Fruit fly (Drosophila melanogaster): ENCODE results near the gene Lcp65Ad.

Lcp65Ad gene

DNA sequence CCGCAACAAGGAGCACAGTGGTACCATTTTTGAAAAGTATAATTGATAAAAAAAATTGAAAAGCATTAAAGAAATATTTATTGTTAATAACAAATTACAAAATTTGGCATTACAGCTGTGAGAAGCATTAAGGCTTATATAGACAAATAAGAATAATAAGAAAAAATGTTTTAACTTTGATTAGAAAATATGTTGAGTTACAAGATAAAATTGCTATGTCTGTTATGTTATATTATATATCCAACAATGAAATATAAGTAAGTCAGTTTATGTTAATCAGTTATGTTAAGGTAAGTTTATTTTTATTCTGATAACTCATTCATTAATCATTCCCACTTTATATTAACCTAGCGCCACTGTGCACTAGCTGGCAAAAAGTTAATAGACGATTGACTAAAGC, 16.7 kb downstream of the Lcp65Ad start:
- TF ChIP-seq Dll (optimal IDR thresholded peaks at IDR 0.05) (no peak), CG8478 (optimal IDR thresholded peaks at IDR 0.05) (no peak), pan (optimal IDR thresholded peaks at IDR 0.05) (no peak), usp (GFP tag; optimal IDR thresholded peaks at IDR 0.05) (no peak), EcR (GFP tag; optimal IDR thresholded peaks at IDR 0.05) (no peak), psq (optimal IDR thresholded peaks at IDR 0.05) (no peak)

DNA sequence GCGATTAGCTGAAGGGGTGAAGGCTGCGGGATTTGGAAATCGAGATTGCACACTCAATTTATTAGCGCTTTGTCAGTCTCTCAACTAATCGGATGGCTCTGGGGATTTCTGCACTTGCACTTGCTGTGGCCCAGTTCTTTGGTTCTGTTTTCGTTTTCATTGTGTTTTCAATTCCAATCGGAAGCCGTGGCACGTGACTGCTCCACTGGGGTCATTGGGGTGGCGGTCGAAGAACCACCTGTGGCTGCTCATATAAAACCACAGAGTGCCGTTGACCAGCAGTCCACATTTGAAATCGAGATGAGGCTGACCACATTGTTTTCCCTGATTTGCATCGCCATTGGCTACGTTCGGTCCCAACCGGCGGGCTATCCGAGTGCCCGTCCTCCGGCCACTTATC, 17.3 kb downstream of the Lcp65Ad start, which contains the start of gene Cpr65Az:
TSS of gene Cpr65Az (plus strand) at position 301 of the 400 bp plus-strand sequence.
- no peak for TF ChIP-seq CG8478 (optimal IDR thresholded peaks at IDR 0.05)
- no peak for TF ChIP-seq usp (GFP tag; optimal IDR thresholded peaks at IDR 0.05)
- TF ChIP-seq Dll (optimal IDR thresholded peaks at IDR 0.05), result no peak
- no peak for TF ChIP-seq EcR (GFP tag; optimal IDR thresholded peaks at IDR 0.05)
- TF ChIP-seq pan (optimal IDR thresholded peaks at IDR 0.05), result no peak
- no peak for TF ChIP-seq psq (optimal IDR thresholded peaks at IDR 0.05)

dm6 chr3L:6161997-6162396, 18.8 kb downstream of the Lcp65Ad start:
- TF ChIP-seq Dll (optimal IDR thresholded peaks at IDR 0.05) (no peak), pan (optimal IDR thresholded peaks at IDR 0.05) (no peak), EcR (GFP tag; optimal IDR thresholded peaks at IDR 0.05) (no peak), psq (optimal IDR thresholded peaks at IDR 0.05) (no peak), CG8478 (optimal IDR thresholded peaks at IDR 0.05) (no peak), usp (GFP tag; optimal IDR thresholded peaks at IDR 0.05) (no peak)

- TF ChIP-seq usp (GFP tag; optimal IDR thresholded peaks at IDR 0.05) (no peak), EcR (GFP tag; optimal IDR thresholded peaks at IDR 0.05) (no peak), pan (optimal IDR thresholded peaks at IDR 0.05) (no peak), psq (optimal IDR thresholded peaks at IDR 0.05) (no peak), CG8478 (optimal IDR thresholded peaks at IDR 0.05) (no peak), Dll (optimal IDR thresholded peaks at IDR 0.05) (no peak)
Observed at dm6 chr3L:6162483-6163128, 19.4 kb downstream of the Lcp65Ad start, which contains the start of gene Prdm13. Prdm13 (plus strand) TSS chr3L:6163127.

- TF ChIP-seq pan (optimal IDR thresholded peaks at IDR 0.05) (no peak), Dll (optimal IDR thresholded peaks at IDR 0.05) (no peak), psq (optimal IDR thresholded peaks at IDR 0.05) (no peak), EcR (GFP tag; optimal IDR thresholded peaks at IDR 0.05) (no peak)
Observed at dm6 chr3L:6173826-6174255, 30.6 kb downstream of the Lcp65Ad start, which contains the start of the genes fmt and CG7376. fmt (minus strand) TSS chr3L:6173880. CG7376 (plus strand) TSS chr3L:6174248.

- TF ChIP-seq usp (GFP tag; optimal IDR thresholded peaks at IDR 0.05), result no peak
- no peak for TF ChIP-seq CG8478 (optimal IDR thresholded peaks at IDR 0.05)
- TF ChIP-seq EcR (GFP tag; optimal IDR thresholded peaks at IDR 0.05), result no peak
- no peak for TF ChIP-seq psq (optimal IDR thresholded peaks at IDR 0.05)
- no peak for TF ChIP-seq Dll (optimal IDR thresholded peaks at IDR 0.05)
- no peak for TF ChIP-seq pan (optimal IDR thresholded peaks at IDR 0.05)
Observed at dm6 chr3L:6181776-6182175, 38.6 kb downstream of the Lcp65Ad start, which contains the start of gene CG10274. CG10274 (minus strand) TSS chr3L:6181829.

DNA sequence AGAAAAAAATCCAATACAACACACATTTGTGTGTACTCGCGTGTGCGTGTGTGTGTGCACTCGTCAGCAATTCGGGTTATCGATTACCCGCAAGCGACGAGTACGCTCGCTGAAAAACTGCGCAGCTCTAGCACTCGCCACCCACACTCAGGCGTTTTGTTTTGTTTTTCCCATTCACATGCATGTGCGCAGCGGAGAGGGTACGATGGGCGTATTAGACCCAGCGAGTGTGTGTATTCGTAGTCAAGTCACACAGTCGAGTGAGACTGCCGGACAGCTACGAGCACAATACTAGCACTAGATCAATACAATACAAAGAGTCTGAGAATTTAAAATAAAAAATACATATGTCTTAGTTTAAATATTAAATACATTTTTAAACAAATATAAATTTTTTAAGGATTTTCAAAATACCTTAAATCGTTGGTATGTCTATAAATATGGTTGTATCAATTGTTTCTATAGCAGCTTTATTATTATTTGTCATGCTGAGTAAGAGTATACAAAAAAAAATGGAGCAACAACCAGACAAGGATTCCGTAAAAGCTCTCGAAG, 41.8 kb downstream of the Lcp65Ad start, which contains the start of the genes D19B and CG43293:
TSS of gene D19B (minus strand) at position 37 of the 555 bp plus-strand sequence.
TSS of gene CG43293 (plus strand) at position 306 of the 555 bp plus-strand sequence.
- peak; percentile 80 for TF ChIP-seq pan (optimal IDR thresholded peaks at IDR 0.05)
- no peak for TF ChIP-seq psq (optimal IDR thresholded peaks at IDR 0.05)

DNA sequence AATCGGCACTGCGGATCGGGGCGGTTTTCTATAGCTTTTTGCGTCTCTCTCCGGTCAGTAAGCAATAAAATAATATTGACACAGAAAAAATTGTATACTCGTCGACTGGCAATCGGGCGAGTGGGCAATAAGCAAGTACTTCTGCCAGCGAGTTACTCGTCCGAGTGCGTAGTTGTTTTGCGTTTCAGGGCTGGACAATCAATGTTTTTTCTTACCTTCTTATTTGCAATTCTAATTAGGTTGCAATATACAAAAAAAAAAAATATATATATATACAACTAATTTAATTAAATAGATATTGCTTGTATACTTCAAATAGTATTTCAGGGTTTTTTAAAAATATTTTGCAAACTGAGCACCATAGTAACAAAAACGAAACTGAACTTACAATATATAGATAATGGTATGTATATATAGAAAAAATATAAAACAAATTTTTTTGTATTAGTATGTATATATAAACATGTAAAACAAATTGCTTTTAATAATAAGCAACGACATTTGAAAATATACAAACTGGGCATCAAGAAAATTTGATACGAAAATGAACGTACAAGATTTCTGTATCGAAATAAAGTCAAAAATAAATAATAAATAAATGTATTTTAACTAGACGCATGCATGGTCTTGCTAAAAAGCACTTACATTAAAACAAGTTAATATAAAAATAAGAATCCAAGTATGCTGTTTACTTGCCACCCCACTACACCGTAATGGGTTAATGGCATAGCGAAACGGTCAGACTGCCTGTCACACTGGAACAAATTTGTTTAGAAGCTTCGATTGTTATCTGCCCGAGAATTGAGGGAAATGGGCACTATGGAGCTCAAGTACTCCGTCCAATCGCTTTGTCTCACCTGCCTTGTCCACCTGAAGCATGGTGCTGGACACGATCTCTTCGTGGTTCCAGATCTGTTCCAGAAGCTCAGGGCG, 46.1 kb downstream of the Lcp65Ad start, which contains the start of the genes D19A and CG7386:
TSS of gene D19A (minus strand) at position 129 of the 933 bp plus-strand sequence.
TSS of gene CG7386 (plus strand) at position 751 of the 933 bp plus-strand sequence.
- no peak for TF ChIP-seq EcR (GFP tag; optimal IDR thresholded peaks at IDR 0.05)
- TF ChIP-seq pan (optimal IDR thresholded peaks at IDR 0.05), result no peak
- TF ChIP-seq CG8478 (optimal IDR thresholded peaks at IDR 0.05), result no peak
- TF ChIP-seq psq (optimal IDR thresholded peaks at IDR 0.05), result no peak
- no peak for TF ChIP-seq usp (GFP tag; optimal IDR thresholded peaks at IDR 0.05)
- TF ChIP-seq Dll (optimal IDR thresholded peaks at IDR 0.05), result no peak

DNA sequence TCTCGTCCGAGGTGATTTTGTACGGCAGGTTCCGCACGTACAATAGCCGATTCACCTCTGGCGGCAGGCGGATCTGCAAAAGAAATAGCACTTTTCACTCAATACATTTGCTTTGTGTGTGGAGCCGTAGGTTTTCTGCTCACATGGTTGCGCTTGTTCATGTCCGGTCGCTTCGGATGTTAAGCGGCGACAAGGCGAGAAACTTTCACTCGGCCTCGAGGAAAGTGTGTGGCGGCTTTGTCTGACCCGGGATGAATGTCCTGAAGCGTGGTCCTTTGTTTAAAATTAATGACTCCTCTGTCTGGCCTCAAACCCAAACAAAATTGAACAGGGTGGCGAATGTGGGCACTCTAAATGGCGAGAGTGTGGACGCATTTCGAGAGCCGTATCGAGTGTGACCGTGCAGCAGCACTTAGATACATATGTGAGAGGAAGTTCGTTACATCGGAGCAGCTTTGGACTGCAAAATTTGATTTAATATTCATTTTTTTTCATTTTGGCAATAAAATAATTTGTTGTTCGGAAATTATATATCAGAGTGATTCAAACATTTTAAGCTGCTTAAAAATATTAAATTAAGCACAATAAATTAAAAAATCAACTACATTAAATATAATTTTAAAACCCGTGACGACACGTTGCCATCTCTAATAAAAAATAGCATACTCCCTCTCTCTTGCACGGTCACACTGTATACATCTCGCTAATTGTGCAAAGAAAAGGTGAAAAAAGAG, 49.8 kb downstream of the Lcp65Ad start, which contains the start of the genes Sf3b6 and Tnpo:
TSS of gene Sf3b6 (minus strand) at position 358 of the 734 bp plus-strand sequence.
TSS of gene Tnpo (plus strand) at position 659 of the 734 bp plus-strand sequence.
- TF ChIP-seq pan (optimal IDR thresholded peaks at IDR 0.05) (no peak), Dll (optimal IDR thresholded peaks at IDR 0.05) (no peak), usp (GFP tag; optimal IDR thresholded peaks at IDR 0.05) (no peak), CG8478 (optimal IDR thresholded peaks at IDR 0.05) (no peak), psq (optimal IDR thresholded peaks at IDR 0.05) (no peak)

Measured in whole organism.